Worm (Caenorhabditis elegans): ENCODE results near the gene lep-2.

lep-2 gene

ce11 chrIV:959221-959620 lies 32.9 kb upstream of the lep-2 start, which contains the start of gene plx-1:
Gene plx-1 (plus strand): TSS chrIV:959521.
- no peak for TF ChIP-seq dpl-1 (GFP tag; optimal IDR thresholded peaks at IDR 0.05)
- no peak for TF ChIP-seq lsy-2 (tag; optimal IDR thresholded peaks at IDR 0.05)
- no peak for TF ChIP-seq unc-98 (GFP tag; IDR thresholded peaks at IDR 0.05)
- no peak for TF ChIP-seq unc-130 (tag; optimal IDR thresholded peaks at IDR 0.05)
- no peak for TF ChIP-seq pqm-1 (tag; optimal IDR thresholded peaks at IDR 0.05)
- no peak for TF ChIP-seq isw-1 (GFP tag; IDR thresholded peaks at IDR 0.05)
- TF ChIP-seq zip-4 (GFP tag; optimal IDR thresholded peaks at IDR 0.05), result no peak
- TF ChIP-seq hpl-2 (GFP tag; optimal IDR thresholded peaks at IDR 0.05), result no peak
- no peak for TF ChIP-seq unc-86 (tag; optimal IDR thresholded peaks at IDR 0.05)
- TF ChIP-seq nhr-19 (GFP tag; conservative IDR thresholded peaks at IDR 0.05), result no peak
- no peak for TF ChIP-seq ceh-82 (tag; optimal IDR thresholded peaks at IDR 0.05)
- no peak for TF ChIP-seq ceh-63 (GFP tag; optimal IDR thresholded peaks at IDR 0.05)
- no peak for TF ChIP-seq rnt-1 (tag; optimal IDR thresholded peaks at IDR 0.05)

DNA sequence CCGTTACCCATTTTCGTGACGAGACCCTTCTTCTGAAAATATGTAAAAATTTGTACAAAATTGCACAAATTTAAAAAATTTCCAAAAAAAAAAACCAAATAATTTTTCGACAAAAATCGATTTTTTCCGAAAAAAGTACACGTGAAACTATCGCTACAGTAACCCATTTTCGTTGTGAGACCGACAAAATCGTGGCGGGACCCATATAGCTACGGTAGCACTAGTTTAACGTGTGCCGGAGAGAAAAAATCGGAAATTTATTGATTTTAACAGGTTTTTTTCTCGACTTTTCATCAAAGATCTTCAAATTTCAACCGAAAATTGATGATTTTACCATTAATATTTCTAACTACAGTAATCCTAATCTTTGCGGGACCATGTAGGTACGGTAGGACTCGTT lies 31.9 kb upstream of the lep-2 start:
- TF ChIP-seq ceh-8 (GFP tag; optimal IDR thresholded peaks at IDR 0.05) (no peak), unc-62 (GFP tag; optimal IDR thresholded peaks at IDR 0.05) (no peak), unc-130 (tag; optimal IDR thresholded peaks at IDR 0.05) (no peak), nhr-85 (tag) (no peak), unc-30 (tag; optimal IDR thresholded peaks at IDR 0.05) (no peak), unc-86 (tag; optimal IDR thresholded peaks at IDR 0.05) (no peak), alr-1 (tag; optimal IDR thresholded peaks at IDR 0.05; ENCODE audit: borderline replicate concordance) (no peak), fkh-8 (tag; optimal IDR thresholded peaks at IDR 0.05) (no peak), jun-1 (tag; optimal IDR thresholded peaks at IDR 0.05) (no peak), snpc-4 (tag; optimal IDR thresholded peaks at IDR 0.05) (no peak), egl-13 (tag; optimal IDR thresholded peaks at IDR 0.05) (no peak), nhr-237 (tag; optimal IDR thresholded peaks at IDR 0.05) (no peak), hlh-17 (GFP tag; optimal IDR thresholded peaks at IDR 0.05; ENCODE audit: borderline replicate concordance) (no peak), ztf-4 (tag; optimal IDR thresholded peaks at IDR 0.05) (no peak), ama-1 (optimal IDR thresholded peaks at IDR 0.05) (no peak), nhr-28 (tag; optimal IDR thresholded peaks at IDR 0.05) (no peak), fos-1 (tag; optimal IDR thresholded peaks at IDR 0.05) (no peak), C34B4.2 (tag; optimal IDR thresholded peaks at IDR 0.05) (no peak)

- TF ChIP-seq jun-1 (tag; optimal IDR thresholded peaks at IDR 0.05) (no peak), ces-1 (GFP tag; optimal IDR thresholded peaks at IDR 0.05) (no peak), dpl-1 (GFP tag; optimal IDR thresholded peaks at IDR 0.05) (no peak), swsn-7 (tag; optimal IDR thresholded peaks at IDR 0.05) (no peak), mep-1 (tag; optimal IDR thresholded peaks at IDR 0.05) (no peak), efl-3 (GFP tag; optimal IDR thresholded peaks at IDR 0.05) (no peak), ama-1 (optimal IDR thresholded peaks at IDR 0.05) (no peak), mdl-1 (tag; optimal IDR thresholded peaks at IDR 0.05) (no peak), fos-1 (tag; optimal IDR thresholded peaks at IDR 0.05) (no peak)
Observed at ce11 chrIV:961862-962261, 30.2 kb upstream of the lep-2 start.

DNA sequence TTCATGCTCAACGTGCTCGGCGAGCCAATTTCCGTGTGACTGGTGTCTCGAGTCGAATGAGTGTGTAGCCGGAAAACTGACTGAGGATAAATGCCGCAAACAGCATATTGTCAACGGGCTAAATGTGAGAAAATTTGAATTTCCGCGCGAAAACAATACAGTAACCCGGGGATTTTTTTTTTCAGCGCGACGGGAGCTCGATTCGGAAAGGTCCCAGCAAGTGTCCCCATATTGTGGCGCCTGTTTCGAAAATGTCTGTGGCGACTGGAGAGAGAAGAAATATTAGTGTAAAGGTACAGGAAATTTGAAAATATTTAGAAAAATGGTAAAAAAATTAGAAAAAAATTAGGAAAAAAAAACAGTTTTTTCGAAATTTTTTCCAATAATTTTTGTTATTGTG lies 21.0 kb upstream of the lep-2 start:
- TF ChIP-seq hlh-17 (GFP tag; optimal IDR thresholded peaks at IDR 0.05; ENCODE audit: borderline replicate concordance) (no peak), grh-1 (GFP tag; IDR thresholded peaks at IDR 0.05) (no peak), dsc-1 (tag; optimal IDR thresholded peaks at IDR 0.05) (no peak), nhr-237 (tag; optimal IDR thresholded peaks at IDR 0.05) (no peak), lin-14 (GFP tag; optimal IDR thresholded peaks at IDR 0.05) (no peak), tbx-2 (tag; optimal IDR thresholded peaks at IDR 0.05) (no peak), C04F5.9 (tag; optimal IDR thresholded peaks at IDR 0.05) (no peak), zip-4 (GFP tag; optimal IDR thresholded peaks at IDR 0.05) (no peak)
